Fruit fly (Drosophila melanogaster): ENCODE results near the gene CG32195.

The CG32195 gene

dm6 chr3L:18163127-18163526, 50.4 kb downstream of the CG32195 start:
- TF ChIP-seq Met (GFP tag; optimal IDR thresholded peaks at IDR 0.05) = no peak
- TF ChIP-seq Hr4 (GFP tag; optimal IDR thresholded peaks at IDR 0.05) = no peak
- TF ChIP-seq CG11762 (GFP tag; optimal IDR thresholded peaks at IDR 0.05; ENCODE audit: insufficient read depth) = no peak
- no peak for TF ChIP-seq Hr38 (GFP tag; optimal IDR thresholded peaks at IDR 0.05)
- TF ChIP-seq CG10631 (GFP tag; optimal IDR thresholded peaks at IDR 0.05) = no peak
- no peak for TF ChIP-seq CG4318 (GFP tag; optimal IDR thresholded peaks at IDR 0.05)
- TF ChIP-seq Sox14 (GFP tag; optimal IDR thresholded peaks at IDR 0.05) = no peak
- no peak for TF ChIP-seq Gug (GFP tag; IDR thresholded peaks at IDR 0.05)
- TF ChIP-seq CG3919 (GFP tag; optimal IDR thresholded peaks at IDR 0.05) = no peak
- no peak for TF ChIP-seq CG15336 (GFP tag; IDR thresholded peaks at IDR 0.05)
- TF ChIP-seq CG6276 (GFP tag; optimal IDR thresholded peaks at IDR 0.05) = no peak
- no peak for TF ChIP-seq vri (GFP tag; optimal IDR thresholded peaks at IDR 0.05)
- no peak for TF ChIP-seq achi (GFP tag; optimal IDR thresholded peaks at IDR 0.05)
- TF ChIP-seq Ets21C (GFP tag; optimal IDR thresholded peaks at IDR 0.05) = no peak

- TF ChIP-seq Eip78C (GFP tag) (peak; percentile 62), Sox14 (GFP tag; optimal IDR thresholded peaks at IDR 0.05) (no peak), Ets96B (tag; optimal IDR thresholded peaks at IDR 0.05) (no peak), Sox15 (GFP tag; optimal IDR thresholded peaks at IDR 0.05) (no peak), CG9139 (GFP tag; optimal IDR thresholded peaks at IDR 0.05) (no peak), CG8319 (GFP tag; optimal IDR thresholded peaks at IDR 0.05) (no peak), OdsH (GFP tag; optimal IDR thresholded peaks at IDR 0.05) (no peak)
Measured at dm6 chr3L:18164804-18165203, 52.0 kb downstream of the CG32195 start.

- TF ChIP-seq CG6854 (GFP tag; optimal IDR thresholded peaks at IDR 0.05) = no peak
- no peak for TF ChIP-seq CG7368 (GFP tag; optimal IDR thresholded peaks at IDR 0.05)
- no peak for TF ChIP-seq dac (GFP tag; optimal IDR thresholded peaks at IDR 0.05)
- TF ChIP-seq eg (GFP tag; IDR thresholded peaks at IDR 0.05) = no peak
- no peak for TF ChIP-seq CG11762 (GFP tag; optimal IDR thresholded peaks at IDR 0.05; ENCODE audit: insufficient read depth)
- no peak for TF ChIP-seq Eip75B (GFP tag; optimal IDR thresholded peaks at IDR 0.05)
Measured at dm6 chr3L:18166977-18167528, 54.3 kb downstream of the CG32195 start.

Measured in whole organism, prepupa.